Worm (Caenorhabditis elegans) whole organism, L1 larva: ENCODE data around the gene unc-9.
A peak's percentile ranks its signal among the peaks of the same experiment; 100 is the strongest.

Experiments
- ceh-8 ChIP-seq: fragments of 200-800 bp; sonication (Bioruptor generic); optimal IDR thresholded peaks from 2 replicates; lab custom pipeline; 2018; ENCODE audit warnings: mild to moderate bottlenecking, missing genetic modification characterization, moderate library complexity, missing compliant biosample characterization
- ceh-88 ChIP-seq: fragments of 200-800 bp; sonication (Bioruptor generic); IDR thresholded peaks from 2 replicates; pipeline ENCODE4 v1.3.6; 2022; ENCODE audit warnings: missing genetic modification characterization, missing compliant biosample characterization
- ceh-90 ChIP-seq: sonication (generic microtip); optimal IDR thresholded peaks from 2 replicates; lab custom pipeline; 2016; ENCODE audit warnings: missing genetic modification characterization, missing compliant biosample characterization
- ces-1 ChIP-seq: fragments of 150-350 bp; optimal IDR thresholded peaks from 2 replicates; lab custom pipeline; 2014; ENCODE audit warnings: missing biosample characterization, missing genetic modification reagents, missing genetic modification characterization
- dsc-1 ChIP-seq: sonication (generic microtip); optimal IDR thresholded peaks from 2 replicates; lab custom pipeline; 2016; ENCODE audit warnings: mild to moderate bottlenecking, missing genetic modification characterization, missing compliant biosample characterization
- efl-1 ChIP-seq, 4 experiments: fragments of 150-350 bp; optimal IDR thresholded peaks in 3 of 4; peaks in 1 of 4; 1 replicate in 1 of 4; 2 replicates in 3 of 4; lab custom pipeline; 2014; ENCODE audit warnings: missing biosample characterization in 2 of 4, missing genetic modification characterization in 2 of 4, missing genetic modification reagents in 2 of 4
- efl-3 ChIP-seq: fragments of 200-800 bp; sonication (Bioruptor generic); optimal IDR thresholded peaks from 2 replicates; lab custom pipeline; 2018; ENCODE audit warnings: mild to moderate bottlenecking, missing genetic modification characterization, missing compliant biosample characterization
- elt-2 ChIP-seq: sonication (generic microtip); optimal IDR thresholded peaks from 2 replicates; lab custom pipeline; 2016; ENCODE audit warnings: missing genetic modification characterization, mild to moderate bottlenecking, inconsistent platforms, missing compliant biosample characterization, missing genetic modification reagents
- elt-3 ChIP-seq, 6 experiments: fragments of 150-350 bp in 1 of 6; sonication (generic microtip); optimal IDR thresholded peaks; 2 replicates each; lab custom pipeline; 2017 to 2018; ENCODE audit warnings: missing biosample characterization in 6 of 6, missing genetic modification characterization in 6 of 6, inconsistent platforms in 1 of 6
- ets-5 ChIP-seq: fragments of 200-800 bp; sonication (Bioruptor generic); IDR thresholded peaks from 2 replicates; pipeline ENCODE4 v1.3.6; 2022; ENCODE audit warnings: missing genetic modification characterization, missing compliant biosample characterization
- fkh-10 ChIP-seq: sonication (generic microtip); optimal IDR thresholded peaks from 2 replicates; lab custom pipeline; 2017; ENCODE audit warnings: missing biosample characterization, missing genetic modification reagents, missing genetic modification characterization
- fkh-4 ChIP-seq: sonication (generic microtip); optimal IDR thresholded peaks from 2 replicates; lab custom pipeline; 2016; ENCODE audit warnings: missing compliant biosample characterization, missing genetic modification characterization, borderline replicate concordance
- hpl-2 ChIP-seq: fragments of 150-350 bp; optimal IDR thresholded peaks from 2 replicates; lab custom pipeline; 2014; ENCODE audit warnings: missing biosample characterization, missing genetic modification reagents, missing genetic modification characterization
- jun-1 ChIP-seq: fragments of 150-350 bp; optimal IDR thresholded peaks from 2 replicates; lab custom pipeline; 2014; ENCODE audit warnings: missing biosample characterization, missing genetic modification reagents, missing genetic modification characterization
- lin-13 ChIP-seq: fragments of 150-350 bp; optimal IDR thresholded peaks from 2 replicates; lab custom pipeline; 2014; ENCODE audit warnings: missing biosample characterization, missing genetic modification reagents, missing genetic modification characterization
- lin-14 ChIP-seq: fragments of 200-800 bp; sonication (Bioruptor generic); optimal IDR thresholded peaks from 2 replicates; lab custom pipeline; 2018; ENCODE audit warnings: mild to moderate bottlenecking, missing genetic modification characterization, moderate library complexity, missing compliant biosample characterization
- lin-15B ChIP-seq: fragments of 150-350 bp; sonication (generic microtip); optimal IDR thresholded peaks from 3 replicates; lab custom pipeline; 2014; ENCODE audit warnings: missing biosample characterization, missing genetic modification characterization
- lin-35 ChIP-seq, 2 experiments: fragments of 150-350 bp; optimal IDR thresholded peaks; 2 replicates each; lab custom pipeline; 2014; ENCODE audit warnings: missing biosample characterization in 2 of 2, missing genetic modification characterization in 2 of 2, missing genetic modification reagents in 2 of 2
- lir-3 ChIP-seq: sonication (generic microtip); optimal IDR thresholded peaks from 2 replicates; lab custom pipeline; 2016; ENCODE audit warnings: mild to moderate bottlenecking, missing genetic modification characterization, moderate library complexity, missing compliant biosample characterization; ENCODE audit not compliant: poor library complexity
- lsy-2 ChIP-seq, 2 experiments: fragments of 150-350 bp; optimal IDR thresholded peaks; 2 replicates each; lab custom pipeline; 2014; ENCODE audit warnings: missing biosample characterization in 2 of 2, missing genetic modification characterization in 2 of 2
- mdl-1 ChIP-seq, 2 experiments: fragments of 150-350 bp; optimal IDR thresholded peaks; 2 replicates each; lab custom pipeline; 2014 to 2017; ENCODE audit warnings: missing biosample characterization in 2 of 2, missing genetic modification characterization in 2 of 2, inconsistent platforms in 1 of 2
- nhr-12 ChIP-seq: sonication (generic microtip); optimal IDR thresholded peaks from 2 replicates; lab custom pipeline; 2017; ENCODE audit warnings: missing biosample characterization, missing genetic modification characterization
- nhr-19 ChIP-seq: fragments of 200-800 bp; sonication (Bioruptor generic); conservative IDR thresholded peaks from 2 replicates; pipeline ENCODE4 v1.3.6; 2022; ENCODE audit warnings: missing genetic modification characterization, missing compliant biosample characterization
- nhr-20 ChIP-seq: sonication (generic microtip); optimal IDR thresholded peaks from 2 replicates; lab custom pipeline; 2016; ENCODE audit warnings: mild to moderate bottlenecking, missing genetic modification characterization, missing compliant biosample characterization
- nhr-71 ChIP-seq: sonication (generic microtip); optimal IDR thresholded peaks from 2 replicates; lab custom pipeline; 2016; ENCODE audit warnings: mild to moderate bottlenecking, missing genetic modification characterization, moderate library complexity, missing compliant biosample characterization
- nhr-76 ChIP-seq: sonication (generic microtip); optimal IDR thresholded peaks from 2 replicates; lab custom pipeline; 2017; ENCODE audit warnings: missing biosample characterization, missing genetic modification characterization
- nhr-84 ChIP-seq: sonication (generic microtip); optimal IDR thresholded peaks from 2 replicates; lab custom pipeline; 2017; ENCODE audit warnings: missing biosample characterization, missing genetic modification characterization
- nhr-85 ChIP-seq: sonication (generic microtip); peaks from one replicate; lab custom pipeline; 2016; ENCODE audit warnings: missing genetic modification characterization, inconsistent platforms, missing compliant biosample characterization
- nhr-90 ChIP-seq: sonication (generic microtip); optimal IDR thresholded peaks from 2 replicates; lab custom pipeline; 2016; ENCODE audit warnings: mild to moderate bottlenecking, missing genetic modification characterization, missing compliant biosample characterization; ENCODE audit not compliant: poor library complexity
- snu-23 ChIP-seq: sonication (generic microtip); optimal IDR thresholded peaks from 2 replicates; lab custom pipeline; 2016; ENCODE audit warnings: missing genetic modification characterization, missing compliant biosample characterization
- sox-4 ChIP-seq: sonication (generic microtip); optimal IDR thresholded peaks from 2 replicates; lab custom pipeline; 2016; ENCODE audit warnings: missing genetic modification characterization, missing compliant biosample characterization
- sptf-1 ChIP-seq: fragments of 150-350 bp; optimal IDR thresholded peaks from 2 replicates; lab custom pipeline; 2014; ENCODE audit warnings: missing biosample characterization, missing genetic modification characterization
- tbx-2 ChIP-seq: sonication (generic microtip); optimal IDR thresholded peaks from 2 replicates; lab custom pipeline; 2016; ENCODE audit warnings: missing genetic modification characterization, missing compliant biosample characterization
- tlp-1 ChIP-seq: fragments of 150-350 bp; optimal IDR thresholded peaks from 2 replicates; lab custom pipeline; 2014; ENCODE audit warnings: missing biosample characterization, missing genetic modification characterization
- unc-30 ChIP-seq: sonication (generic microtip); optimal IDR thresholded peaks from 2 replicates; lab custom pipeline; 2017; ENCODE audit warnings: missing biosample characterization, missing genetic modification characterization
- unc-86 ChIP-seq: sonication (generic microtip); optimal IDR thresholded peaks from 2 replicates; lab custom pipeline; 2016; ENCODE audit warnings: missing genetic modification characterization, missing compliant biosample characterization
- zag-1 ChIP-seq: fragments of 150-350 bp; optimal IDR thresholded peaks from 2 replicates; lab custom pipeline; 2014; ENCODE audit warnings: missing biosample characterization, missing genetic modification characterization
- zip-4 ChIP-seq: fragments of 200-800 bp; sonication (Bioruptor generic); optimal IDR thresholded peaks from 2 replicates; lab custom pipeline; 2018; ENCODE audit warnings: mild to moderate bottlenecking, missing genetic modification characterization, moderate library complexity, missing compliant biosample characterization
- ztf-4 ChIP-seq: fragments of 150-350 bp; optimal IDR thresholded peaks from 2 replicates; lab custom pipeline; 2014; ENCODE audit warnings: missing biosample characterization, missing genetic modification characterization

unc-9 gene

DNA sequence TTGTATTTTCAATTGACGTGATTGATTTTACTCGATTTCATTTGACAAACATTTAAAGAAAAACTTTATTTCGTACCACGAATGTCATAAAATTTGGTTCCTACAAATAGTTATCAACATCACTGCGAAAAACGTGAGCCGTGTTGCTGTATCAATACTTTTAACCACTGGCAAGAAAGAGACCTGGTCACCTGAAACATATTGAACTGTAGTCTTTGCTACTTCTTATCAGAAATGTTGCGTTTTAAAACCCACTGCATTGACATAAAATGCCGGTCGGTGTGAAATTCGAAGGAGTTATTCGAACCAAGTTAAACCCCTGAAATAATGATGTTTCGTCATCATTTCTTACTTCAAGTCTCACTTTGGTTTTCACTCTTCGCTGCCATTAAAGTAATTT, 46.0 kb downstream of the unc-9 start:
- no peak for TF ChIP-seq fkh-10 (GFP tag; lab: Kevin White, UChicago)
- TF ChIP-seq unc-30 (tag; lab: Kevin White, UChicago) = no peak
- TF ChIP-seq snu-23 = no peak
- no peak for TF ChIP-seq lir-3 (tag; lab: Kevin White, UChicago)
- TF ChIP-seq ceh-90 (tag; lab: Kevin White, UChicago) = no peak
- peak in 1 of 2 experiments; percentile 6 for TF ChIP-seq mdl-1 (tag; optimal IDR thresholded peaks at IDR 0.05; lab: Kevin White, UChicago)
- TF ChIP-seq lsy-2 (tag; optimal IDR thresholded peaks at IDR 0.05; lab: Kevin White, UChicago) = no peak
- TF ChIP-seq lin-35 (GFP tag; optimal IDR thresholded peaks at IDR 0.05; lab: Kevin White, UChicago) = peak in 1 of 2 experiments; percentile 29
- no peak for TF ChIP-seq zag-1 (tag; lab: Kevin White, UChicago)
- no peak for TF ChIP-seq fkh-4 (tag; lab: Kevin White, UChicago)
- peak; percentile 58 for TF ChIP-seq elt-2 (tag; lab: Kevin White, UChicago)
- no peak for TF ChIP-seq ceh-88
- no peak for TF ChIP-seq ceh-8 (GFP tag; lab: Kevin White, UChicago)
- no peak for TF ChIP-seq efl-1 (optimal IDR thresholded peaks at IDR 0.05; lab: Kevin White, UChicago)
- TF ChIP-seq efl-1 (GFP tag; optimal IDR thresholded peaks at IDR 0.05 in 1 of 2; lab: Kevin White, UChicago) = peak in 1 of 2 experiments; percentile 78
- TF ChIP-seq tlp-1 = no peak

ce11 chrX:13248265-13248664, 46.7 kb downstream of the unc-9 start, which contains the start of gene K08H2.7:
TSS of gene K08H2.7 (minus strand) at chrX:13248437.
- TF ChIP-seq nhr-76 (tag; lab: Kevin White, UChicago) (no peak), jun-1 (tag; lab: Kevin White, UChicago) (no peak), sptf-1 (tag; lab: Kevin White, UChicago) (no peak), unc-86 (tag; lab: Kevin White, UChicago) (no peak), ceh-8 (GFP tag; lab: Kevin White, UChicago) (no peak), lin-15B (tag; lab: Kevin White, UChicago) (no peak), sox-4 (tag; lab: Kevin White, UChicago) (no peak), hpl-2 (GFP tag; lab: Kevin White, UChicago) (no peak), snu-23 (peak; percentile 0), ces-1 (GFP tag; lab: Kevin White, UChicago) (no peak), ceh-90 (tag; lab: Kevin White, UChicago) (no peak), nhr-85 (peak; percentile 87), lin-13 (GFP tag; lab: Kevin White, UChicago) (no peak), lin-14 (GFP tag; lab: Kevin White, UChicago) (peak; percentile 60), ceh-88 (no peak), lin-35 (GFP tag; optimal IDR thresholded peaks at IDR 0.05; lab: Kevin White, UChicago) (no peak), elt-3 (tag; optimal IDR thresholded peaks at IDR 0.05; lab: Kevin White, UChicago) (no peak), zip-4 (no peak), ets-5 (GFP tag; lab: Robert Waterston, UW) (no peak), efl-3 (GFP tag; lab: Kevin White, UChicago) (no peak), tbx-2 (tag; lab: Kevin White, UChicago) (no peak), tlp-1 (no peak), elt-2 (tag; lab: Kevin White, UChicago) (no peak), nhr-20 (tag; lab: Kevin White, UChicago) (peak; percentile 45), nhr-84 (tag; lab: Kevin White, UChicago) (no peak), nhr-19 (GFP tag; lab: Robert Waterston, UW) (no peak), fkh-4 (tag; lab: Kevin White, UChicago) (no peak), nhr-71 (tag; lab: Kevin White, UChicago) (peak; percentile 25), nhr-90 (tag; lab: Kevin White, UChicago) (no peak), lir-3 (tag; lab: Kevin White, UChicago) (no peak), nhr-12 (tag; lab: Kevin White, UChicago) (no peak), dsc-1 (tag; lab: Kevin White, UChicago) (no peak), ztf-4 (tag; lab: Kevin White, UChicago) (no peak)
